Fruit fly (Drosophila melanogaster) whole organism, prepupa: ENCODE data around the gene CG9582.

Source experiments
- Blimp-1 ChIP-seq: fragments of 200-800 bp; sonication (Bioruptor generic); optimal IDR thresholded peaks from 3 replicates; lab custom pipeline; 2017; ENCODE audit warnings: missing biosample characterization, missing genetic modification characterization, mild to moderate bottlenecking, moderate library complexity, missing genetic modification reagents
- CG10669 ChIP-seq: fragments of 200-800 bp; sonication (Bioruptor generic); optimal IDR thresholded peaks from 3 replicates; lab custom pipeline; 2018; ENCODE audit warnings: missing biosample characterization, mild to moderate bottlenecking, missing genetic modification characterization, moderate library complexity
- CG11294 ChIP-seq: fragments of 200-800 bp; sonication (Bioruptor generic); IDR thresholded peaks from 2 replicates; pipeline ENCODE4 v1.3.6; 2022; ENCODE audit warnings: missing biosample characterization, missing genetic modification characterization
- CG11762 ChIP-seq: fragments of 200-800 bp; sonication (Bioruptor generic); optimal IDR thresholded peaks from 3 replicates; lab custom pipeline; 2016; ENCODE audit warnings: missing biosample characterization, missing genetic modification characterization; ENCODE audit not compliant: insufficient read depth
- CG15336 ChIP-seq: fragments of 200-800 bp; sonication (Bioruptor generic); IDR thresholded peaks from 2 replicates; pipeline ENCODE4 v1.3.6; 2022; ENCODE audit warnings: missing biosample characterization, missing genetic modification characterization
- CG1621 ChIP-seq: fragments of 200-800 bp; sonication (Bioruptor generic); optimal IDR thresholded peaks from 3 replicates; lab custom pipeline; 2018; ENCODE audit warnings: missing biosample characterization, mild to moderate bottlenecking, missing genetic modification characterization
- CG16779 ChIP-seq: fragments of 200-800 bp; sonication (Bioruptor generic); optimal IDR thresholded peaks from 3 replicates; lab custom pipeline; 2017; ENCODE audit warnings: missing biosample characterization, mild to moderate bottlenecking, missing genetic modification characterization
- CG3032 ChIP-seq: fragments of 200-800 bp; optimal IDR thresholded peaks from 2 replicates; lab custom pipeline; 2019; ENCODE audit warnings: missing biosample characterization, mild to moderate bottlenecking, missing genetic modification characterization, moderate library complexity
- CG31627 ChIP-seq: fragments of 200-800 bp; sonication (Bioruptor generic); optimal IDR thresholded peaks from 3 replicates; lab custom pipeline; 2016; ENCODE audit warnings: missing biosample characterization, missing genetic modification characterization
- CG32006 ChIP-seq: fragments of 200-800 bp; sonication (Bioruptor generic); optimal IDR thresholded peaks from 3 replicates; lab custom pipeline; 2017; ENCODE audit warnings: missing biosample characterization, mild to moderate bottlenecking, missing genetic modification characterization
- CG34406 ChIP-seq: fragments of 200-800 bp; sonication (Bioruptor generic); optimal IDR thresholded peaks from 3 replicates; lab custom pipeline; 2016; ENCODE audit warnings: missing biosample characterization, missing genetic modification characterization
- CG3919 ChIP-seq: fragments of 200-800 bp; sonication (Bioruptor generic); optimal IDR thresholded peaks from 3 replicates; lab custom pipeline; 2016; ENCODE audit warnings: missing biosample characterization, missing genetic modification characterization
- CG4318 ChIP-seq: fragments of 200-800 bp; sonication (Bioruptor generic); optimal IDR thresholded peaks from 3 replicates; lab custom pipeline; 2017; ENCODE audit warnings: missing biosample characterization, mild to moderate bottlenecking, missing genetic modification characterization
- CG6163 ChIP-seq: fragments of 200-800 bp; sonication (Bioruptor generic); IDR thresholded peaks from 3 replicates; pipeline ENCODE4 v1.3.6; 2022; ENCODE audit warnings: missing biosample characterization, missing genetic modification characterization
- CG6276 ChIP-seq: fragments of 200-800 bp; sonication (Bioruptor generic); optimal IDR thresholded peaks from 2 replicates; lab custom pipeline; 2017; ENCODE audit warnings: missing biosample characterization, mild to moderate bottlenecking, missing genetic modification characterization
- CG6854 ChIP-seq: fragments of 200-800 bp; sonication (Bioruptor generic); optimal IDR thresholded peaks from 2 replicates; lab custom pipeline; 2017; ENCODE audit warnings: missing biosample characterization, mild to moderate bottlenecking, missing genetic modification characterization
- CG7368 ChIP-seq: fragments of 200-800 bp; sonication (Bioruptor generic); optimal IDR thresholded peaks from 3 replicates; lab custom pipeline; 2016; ENCODE audit warnings: missing biosample characterization, missing genetic modification characterization
- CG8119 ChIP-seq: fragments of 200-800 bp; sonication (Bioruptor generic); IDR thresholded peaks from 3 replicates; pipeline ENCODE4 v1.3.6; 2022; ENCODE audit warnings: missing biosample characterization, missing genetic modification characterization
- CG8319 ChIP-seq: fragments of 200-800 bp; sonication (Bioruptor generic); optimal IDR thresholded peaks from 3 replicates; lab custom pipeline; 2016; ENCODE audit warnings: missing biosample characterization, missing genetic modification characterization
- CG9139 ChIP-seq: fragments of 200-800 bp; sonication (Bioruptor generic); optimal IDR thresholded peaks from 3 replicates; lab custom pipeline; 2017; ENCODE audit warnings: missing biosample characterization, mild to moderate bottlenecking, missing genetic modification characterization
- Eip75B ChIP-seq: fragments of 200-800 bp; sonication (Bioruptor generic); optimal IDR thresholded peaks from 3 replicates; lab custom pipeline; 2016; ENCODE audit warnings: missing biosample characterization, missing genetic modification characterization
- Eip78C ChIP-seq: fragments of 200-800 bp; sonication (Bioruptor generic); peaks from one replicate; lab custom pipeline; 2016; ENCODE audit warnings: missing biosample characterization, missing genetic modification characterization
- Ets96B ChIP-seq: fragments of 200-800 bp; optimal IDR thresholded peaks from 2 replicates; lab custom pipeline; 2019; ENCODE audit warnings: missing biosample characterization, mild to moderate bottlenecking, missing genetic modification characterization, moderate library complexity
- Gug ChIP-seq: fragments of 200-800 bp; sonication (Bioruptor generic); IDR thresholded peaks from 2 replicates; pipeline ENCODE4 v1.3.6; 2022; ENCODE audit warnings: missing biosample characterization, missing genetic modification characterization
- Hr39 ChIP-seq: fragments of 200-800 bp; sonication (Bioruptor generic); optimal IDR thresholded peaks from 2 replicates; lab custom pipeline; 2016; ENCODE audit warnings: missing biosample characterization, missing genetic modification characterization
- Lpt ChIP-seq: fragments of 200-800 bp; sonication (Bioruptor generic); optimal IDR thresholded peaks from 3 replicates; lab custom pipeline; 2016; ENCODE audit warnings: missing biosample characterization, missing genetic modification characterization
- Met ChIP-seq: fragments of 200-800 bp; sonication (Bioruptor generic); optimal IDR thresholded peaks from 3 replicates; lab custom pipeline; 2016; ENCODE audit warnings: missing biosample characterization, missing genetic modification characterization
- Smox ChIP-seq: fragments of 200-800 bp; sonication (Bioruptor generic); optimal IDR thresholded peaks from 3 replicates; lab custom pipeline; 2016; ENCODE audit warnings: missing biosample characterization, missing genetic modification characterization
- Sox102F ChIP-seq: fragments of 200-800 bp; sonication (Bioruptor generic); optimal IDR thresholded peaks from 2 replicates; lab custom pipeline; 2016; ENCODE audit warnings: missing biosample characterization, mild to moderate bottlenecking, missing genetic modification characterization
- Sox15 ChIP-seq: fragments of 200-800 bp; sonication (Bioruptor generic); optimal IDR thresholded peaks from 3 replicates; lab custom pipeline; 2016; ENCODE audit warnings: missing biosample characterization, missing genetic modification characterization
- achi ChIP-seq: fragments of 200-800 bp; sonication (Bioruptor generic); optimal IDR thresholded peaks from 3 replicates; lab custom pipeline; 2016; ENCODE audit warnings: missing biosample characterization, missing genetic modification characterization
- acj6 ChIP-seq: fragments of 200-800 bp; sonication (Bioruptor generic); optimal IDR thresholded peaks from 3 replicates; lab custom pipeline; 2016; ENCODE audit warnings: missing biosample characterization, missing genetic modification characterization
- cyc ChIP-seq: fragments of 200-800 bp; sonication (Bioruptor generic); optimal IDR thresholded peaks from 3 replicates; lab custom pipeline; 2016; ENCODE audit warnings: missing biosample characterization, missing genetic modification characterization
- dac ChIP-seq: fragments of 200-800 bp; sonication (Bioruptor generic); optimal IDR thresholded peaks from 2 replicates; lab custom pipeline; 2017; ENCODE audit warnings: missing biosample characterization, mild to moderate bottlenecking, missing genetic modification characterization
- dsx ChIP-seq: fragments of 200-800 bp; optimal IDR thresholded peaks from 3 replicates; lab custom pipeline; 2019; ENCODE audit warnings: missing biosample characterization, mild to moderate bottlenecking, missing genetic modification characterization, moderate library complexity; ENCODE audit not compliant: poor library complexity, severe bottlenecking
- eg ChIP-seq: fragments of 200-800 bp; sonication (Bioruptor generic); IDR thresholded peaks from 3 replicates; pipeline ENCODE4 v1.3.6; 2022; ENCODE audit warnings: missing biosample characterization, missing genetic modification characterization
- fd85E ChIP-seq: fragments of 200-800 bp; sonication (Bioruptor generic); optimal IDR thresholded peaks from 3 replicates; lab custom pipeline; 2016; ENCODE audit warnings: missing biosample characterization, missing genetic modification characterization
- fkh ChIP-seq: fragments of 200-800 bp; sonication (Bioruptor generic); optimal IDR thresholded peaks from 3 replicates; lab custom pipeline; 2017; ENCODE audit warnings: missing biosample characterization, mild to moderate bottlenecking, missing genetic modification characterization, moderate library complexity
- net ChIP-seq: fragments of 200-800 bp; sonication (Bioruptor generic); optimal IDR thresholded peaks from 3 replicates; lab custom pipeline; 2016; ENCODE audit warnings: missing biosample characterization, missing genetic modification characterization
- salr ChIP-seq, 2 experiments: fragments of 200-800 bp; sonication (Bioruptor generic); optimal IDR thresholded peaks; 3 replicates each; lab custom pipeline; 2016 to 2018; ENCODE audit warnings: missing biosample characterization in 2 of 2, missing genetic modification characterization in 2 of 2, mild to moderate bottlenecking in 1 of 2
- spab ChIP-seq: fragments of 200-800 bp; sonication (Bioruptor generic); optimal IDR thresholded peaks from 2 replicates; lab custom pipeline; 2017; ENCODE audit warnings: missing biosample characterization, mild to moderate bottlenecking, missing genetic modification characterization, missing genetic modification reagents
- svp ChIP-seq: fragments of 200-800 bp; sonication (Bioruptor generic); peaks from one replicate; lab custom pipeline; 2016; ENCODE audit warnings: missing biosample characterization, missing genetic modification characterization
- topi ChIP-seq: fragments of 200-800 bp; sonication (Bioruptor generic); optimal IDR thresholded peaks from 3 replicates; lab custom pipeline; 2016; ENCODE audit warnings: missing biosample characterization, missing genetic modification characterization
- vri ChIP-seq: fragments of 200-800 bp; sonication (Bioruptor generic); optimal IDR thresholded peaks from 3 replicates; lab custom pipeline; 2016; ENCODE audit warnings: missing biosample characterization, mild to moderate bottlenecking, missing genetic modification characterization

The CG9582 gene

DNA sequence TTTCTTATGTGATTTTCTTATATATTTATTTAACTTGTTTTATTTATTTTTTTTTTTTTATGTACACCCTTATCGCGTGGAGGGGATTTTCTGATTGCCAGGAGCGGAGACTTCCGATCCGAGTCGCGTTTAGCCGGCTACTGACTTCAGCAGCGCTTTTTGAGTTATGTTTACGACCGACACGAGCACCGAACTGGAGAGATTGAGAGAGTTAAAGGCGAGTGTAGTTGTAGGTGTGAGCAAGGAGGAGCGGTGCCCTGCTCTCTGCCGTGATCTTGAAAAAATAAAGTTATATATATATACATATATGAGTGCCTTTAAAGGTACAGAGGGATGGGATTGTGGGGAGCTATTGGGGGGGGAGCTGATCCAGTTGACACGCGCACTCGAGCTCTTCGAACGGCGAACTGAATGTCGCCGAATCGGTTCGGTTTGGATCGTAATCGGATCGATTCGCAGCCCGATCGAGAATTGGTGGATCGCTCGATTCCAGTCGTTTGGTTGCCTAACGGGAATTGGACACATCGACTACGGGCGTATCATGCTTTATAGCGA lies 42.5 kb downstream of the CG9582 start, which contains the start of gene rost (continued):
- no peak for TF ChIP-seq Gug (GFP tag; lab: Robert Waterston, UW)
- peak; percentile 40 for TF ChIP-seq spab (GFP tag; lab: Kevin White, UChicago)
- TF ChIP-seq CG32006 = no peak
- TF ChIP-seq CG11762 (GFP tag; lab: Kevin White, UChicago) = no peak
- TF ChIP-seq Lpt = peak; percentile 46
- TF ChIP-seq CG6854 (GFP tag; lab: Kevin White, UChicago) = peak; percentile 51
- no peak for TF ChIP-seq salr (GFP tag; optimal IDR thresholded peaks at IDR 0.05; lab: Kevin White, UChicago)
- no peak for TF ChIP-seq fd85E (GFP tag; lab: Kevin White, UChicago)
- peak; percentile 26 for TF ChIP-seq topi (GFP tag; lab: Kevin White, UChicago)
- TF ChIP-seq CG4318 = no peak
- no peak for TF ChIP-seq CG6163
- TF ChIP-seq, all 60 proteins: peak for 17

- TF ChIP-seq Lpt (no peak), dsx (peak; percentile 92), svp (peak; percentile 82)
- TF ChIP-seq, all 60 proteins: peak for 2
Measured at dm6 chr2L:8987251-8987937, 44.2 kb downstream of the CG9582 start.

- peak; percentile 98 for TF ChIP-seq svp
- TF ChIP-seq fkh = peak; percentile 87
- peak; percentile 98 for TF ChIP-seq CG8119 (GFP tag; lab: Robert Waterston, UW)
- TF ChIP-seq CG16779 (tag; lab: Kevin White, UChicago) = peak; percentile 76
- TF ChIP-seq CG32006 = peak; percentile 94
- TF ChIP-seq CG4318 = peak; percentile 82
- TF ChIP-seq CG6276 (GFP tag; lab: Kevin White, UChicago) = peak; percentile 93
- peak; percentile 98 for TF ChIP-seq CG3919 (GFP tag; lab: Kevin White, UChicago)
- TF ChIP-seq Eip75B (GFP tag; lab: Kevin White, UChicago) = peak; percentile 91
- TF ChIP-seq fd85E (GFP tag; lab: Kevin White, UChicago) = peak; percentile 77
- peak; percentile 96 for TF ChIP-seq achi (GFP tag; lab: Kevin White, UChicago)
- peak; percentile 93 for TF ChIP-seq CG3032 (tag; lab: Kevin White, UChicago)
- peak; percentile 91 for TF ChIP-seq spab (GFP tag; lab: Kevin White, UChicago)
- TF ChIP-seq Sox15 (GFP tag; lab: Kevin White, UChicago) = peak; percentile 80
- peak; percentile 95 for TF ChIP-seq acj6 (GFP tag; lab: Kevin White, UChicago)
- peak; percentile 90 for TF ChIP-seq CG7368
- peak; percentile 92 for TF ChIP-seq CG11294 (GFP tag; lab: Robert Waterston, UW)
- peak; percentile 90 for TF ChIP-seq net (GFP tag; lab: Kevin White, UChicago)
- peak; percentile 84 for TF ChIP-seq CG9139 (GFP tag; lab: Kevin White, UChicago)
- peak; percentile 66 to 94 for TF ChIP-seq salr (GFP tag; optimal IDR thresholded peaks at IDR 0.05; lab: Kevin White, UChicago)
- TF ChIP-seq CG31627 (GFP tag; lab: Kevin White, UChicago) = peak; percentile 95
- TF ChIP-seq CG15336 (GFP tag; lab: Robert Waterston, UW) = peak; percentile 98
- peak; percentile 88 for TF ChIP-seq CG8319 (GFP tag; lab: Kevin White, UChicago)
- peak; percentile 95 for TF ChIP-seq vri (GFP tag; lab: Kevin White, UChicago)
- peak; percentile 86 for TF ChIP-seq Ets96B (tag; lab: Kevin White, UChicago)
- peak; percentile 94 for TF ChIP-seq Sox102F
- peak; percentile 90 for TF ChIP-seq CG1621
- TF ChIP-seq CG6163 = peak; percentile 96
- TF ChIP-seq Hr39 (GFP tag; lab: Kevin White, UChicago) = peak; percentile 91
- TF ChIP-seq Blimp-1 (GFP tag; lab: Kevin White, UChicago) = peak; percentile 88
- TF ChIP-seq Met (GFP tag; lab: Kevin White, UChicago) = peak; percentile 96
- peak; percentile 96 for TF ChIP-seq cyc (GFP tag; lab: Kevin White, UChicago)
- peak; percentile 57 for TF ChIP-seq dac (GFP tag; lab: Kevin White, UChicago)
- TF ChIP-seq CG34406 (GFP tag; lab: Kevin White, UChicago) = peak; percentile 96
- peak; percentile 95 for TF ChIP-seq Gug (GFP tag; lab: Robert Waterston, UW)
- TF ChIP-seq CG10669 (GFP tag; lab: Kevin White, UChicago) = peak; percentile 90
- TF ChIP-seq Smox (GFP tag; lab: Kevin White, UChicago) = peak; percentile 97
- TF ChIP-seq eg (GFP tag; lab: Robert Waterston, UW) = peak; percentile 98
- peak; percentile 99 for TF ChIP-seq Eip78C (GFP tag; lab: Kevin White, UChicago)
Measured at dm6 chr2L:8984614-8985318, 46.9 kb downstream of the CG9582 start, which contains the start of gene CG13101. Gene CG13101 (minus strand): TSS chr2L:8984872.
